Fruit fly (Drosophila melanogaster) whole organism, embryonic: ENCODE data around the gene Gmap.

ENCODE experiments used
- Adf1 ChIP-seq: fragments of 200-800 bp; sonication (Bioruptor generic); IDR thresholded peaks from 2 replicates; pipeline ENCODE4 v1.3.6; 2022; ENCODE audit warnings: missing biosample characterization, missing genetic modification characterization
- Awh ChIP-seq: fragments of 200-800 bp; sonication (Bioruptor generic); IDR thresholded peaks from 2 replicates; pipeline ENCODE4, ENCODE4 v1.3.6; 2022; ENCODE audit warnings: missing biosample characterization, missing genetic modification characterization
- CG1024 ChIP-seq: fragments of 200-800 bp; sonication (Bioruptor generic); IDR thresholded peaks from 2 replicates; pipeline ENCODE4 v1.3.6; 2022; ENCODE audit warnings: missing biosample characterization, missing genetic modification characterization
- CG11398 ChIP-seq: fragments of 200-800 bp; sonication (Bioruptor generic); optimal IDR thresholded peaks from 2 replicates; lab custom pipeline; 2016; ENCODE audit warnings: missing biosample characterization, missing genetic modification characterization
- CG11696 ChIP-seq: fragments of 200-800 bp; sonication (Bioruptor generic); IDR thresholded peaks from 2 replicates; pipeline ENCODE4 v1.3.6; 2022; ENCODE audit warnings: missing biosample characterization, missing genetic modification characterization
- CG12769 ChIP-seq: fragments of 200-800 bp; sonication (Bioruptor generic); optimal IDR thresholded peaks from 2 replicates; lab custom pipeline; 2019; ENCODE audit warnings: missing biosample characterization, mild to moderate bottlenecking, missing genetic modification characterization, moderate library complexity
- CG13123 ChIP-seq: fragments of 200-800 bp; sonication (Bioruptor generic); optimal IDR thresholded peaks from 2 replicates; lab custom pipeline; 2016; ENCODE audit warnings: missing biosample characterization, missing genetic modification characterization
- CG16779 ChIP-seq: fragments of 200-800 bp; sonication (Bioruptor generic); IDR thresholded peaks from 2 replicates; pipeline ENCODE4 v1.3.6; 2022; ENCODE audit warnings: missing biosample characterization, missing genetic modification characterization
- CG31224 ChIP-seq: fragments of 200-800 bp; sonication (Bioruptor generic); IDR thresholded peaks from 2 replicates; pipeline ENCODE4 v1.3.6; 2022; ENCODE audit warnings: missing biosample characterization, missing genetic modification characterization
- CG43689 ChIP-seq: fragments of 200-800 bp; sonication (Bioruptor generic); IDR thresholded peaks from 2 replicates; pipeline ENCODE4 v1.3.6; 2022; ENCODE audit warnings: missing biosample characterization, missing genetic modification characterization
- CG5245 ChIP-seq: fragments of 200-800 bp; sonication (Bioruptor generic); optimal IDR thresholded peaks from 3 replicates; lab custom pipeline; 2016; ENCODE audit warnings: missing biosample characterization, missing genetic modification characterization
- CG6254 ChIP-seq: fragments of 200-800 bp; sonication (Bioruptor generic); optimal IDR thresholded peaks from 3 replicates; lab custom pipeline; 2017; ENCODE audit warnings: mild to moderate bottlenecking, missing biosample characterization, missing genetic modification reagents, missing genetic modification characterization
- CG8944 ChIP-seq: fragments of 200-800 bp; sonication (Bioruptor generic); optimal IDR thresholded peaks from 3 replicates; lab custom pipeline; 2016; ENCODE audit warnings: missing biosample characterization, missing genetic modification characterization
- Chrac-16 ChIP-seq: fragments of 200-800 bp; sonication (Bioruptor generic); optimal IDR thresholded peaks from 3 replicates; lab custom pipeline; 2016; ENCODE audit warnings: missing biosample characterization, missing genetic modification characterization
- D ChIP-seq, 2 experiments: fragments of 200-800 bp in 1 of 2; fragments of >200 bp in 1 of 2; sonication (Bioruptor generic) in 1 of 2; optimal IDR thresholded peaks; 2 replicates in 1 of 2; 3 replicates in 1 of 2; lab custom pipeline; 2017; ENCODE audit warnings: mild to moderate bottlenecking in 1 of 2, missing biosample characterization in 1 of 2, missing genetic modification characterization in 1 of 2, missing genetic modification reagents in 1 of 2
- Deaf1 ChIP-seq: fragments of 200-800 bp; optimal IDR thresholded peaks from 3 replicates; lab custom pipeline; 2019; ENCODE audit warnings: missing biosample characterization, mild to moderate bottlenecking, missing genetic modification characterization, moderate library complexity
- Fer3 ChIP-seq: fragments of 200-800 bp; sonication (Bioruptor generic); optimal IDR thresholded peaks from 2 replicates; lab custom pipeline; 2018; ENCODE audit warnings: missing biosample characterization, mild to moderate bottlenecking, missing genetic modification characterization, moderate library complexity
- GATAe ChIP-seq: fragments of 200-800 bp; sonication (Bioruptor generic); conservative IDR thresholded peaks from 2 replicates; pipeline ENCODE4 v1.3.6; 2022; ENCODE audit warnings: missing biosample characterization, missing genetic modification characterization
- H2.0 ChIP-seq: fragments of 200-800 bp; sonication (Bioruptor generic); IDR thresholded peaks from 2 replicates; pipeline ENCODE4 v1.3.6; 2022; ENCODE audit warnings: missing biosample characterization, missing genetic modification characterization
- HmgD ChIP-seq: fragments of 200-800 bp; sonication (Bioruptor generic); optimal IDR thresholded peaks from 3 replicates; lab custom pipeline; 2016; ENCODE audit warnings: missing biosample characterization, missing genetic modification characterization
- Myb ChIP-seq: fragments of 200-800 bp; sonication (Bioruptor generic); optimal IDR thresholded peaks from 2 replicates; lab custom pipeline; 2016; ENCODE audit warnings: missing biosample characterization, missing genetic modification characterization
- Oaz ChIP-seq: fragments of 200-800 bp; sonication (Bioruptor generic); IDR thresholded peaks from 2 replicates; pipeline ENCODE4 v1.3.6; 2022; ENCODE audit warnings: missing biosample characterization, missing genetic modification characterization
- PHDP ChIP-seq: fragments of 200-800 bp; sonication (Bioruptor generic); optimal IDR thresholded peaks from 3 replicates; lab custom pipeline; 2018; ENCODE audit warnings: missing biosample characterization, mild to moderate bottlenecking, missing genetic modification characterization, moderate library complexity
- Ravus ChIP-seq: fragments of 200-800 bp; sonication (Bioruptor generic); IDR thresholded peaks from 2 replicates; pipeline ENCODE4 v1.3.6; 2022; ENCODE audit warnings: missing biosample characterization, missing genetic modification characterization
- Side ChIP-seq: fragments of 200-800 bp; sonication (Bioruptor generic); optimal IDR thresholded peaks from 2 replicates; lab custom pipeline; 2016; ENCODE audit warnings: missing biosample characterization, missing genetic modification characterization
- ab ChIP-seq: fragments of 200-800 bp; sonication (Bioruptor generic); optimal IDR thresholded peaks from 2 replicates; lab custom pipeline; 2016; ENCODE audit warnings: missing biosample characterization, missing genetic modification characterization
- ac ChIP-seq: fragments of 200-800 bp; sonication (Bioruptor generic); optimal IDR thresholded peaks from 3 replicates; lab custom pipeline; 2017; ENCODE audit warnings: missing biosample characterization, mild to moderate bottlenecking, missing genetic modification characterization
- chif ChIP-seq, 2 experiments: fragments of 200-800 bp; sonication (Bioruptor generic); optimal IDR thresholded peaks; 3 replicates each; lab custom pipeline; 2016; ENCODE audit warnings: missing biosample characterization in 2 of 2, missing genetic modification characterization in 2 of 2
- crc ChIP-seq: fragments of 200-800 bp; sonication (Bioruptor generic); optimal IDR thresholded peaks from 2 replicates; lab custom pipeline; 2016; ENCODE audit warnings: missing biosample characterization, missing genetic modification characterization
- cwo ChIP-seq: fragments of 200-800 bp; sonication (Bioruptor generic); optimal IDR thresholded peaks from 3 replicates; lab custom pipeline; 2017; ENCODE audit warnings: missing biosample characterization, missing genetic modification characterization, mild to moderate bottlenecking, moderate library complexity, missing genetic modification reagents
- danr ChIP-seq: fragments of 200-800 bp; sonication (Bioruptor generic); IDR thresholded peaks from 2 replicates; pipeline ENCODE4 v1.3.6; 2022; ENCODE audit warnings: missing biosample characterization, missing genetic modification characterization
- dmrt11E ChIP-seq: fragments of 200-800 bp; sonication (Bioruptor generic); optimal IDR thresholded peaks from 3 replicates; lab custom pipeline; 2018; ENCODE audit warnings: missing biosample characterization, mild to moderate bottlenecking, missing genetic modification characterization, moderate library complexity
- dpn ChIP-seq, 2 experiments: fragments of 200-800 bp; sonication (Bioruptor generic); optimal IDR thresholded peaks; 3 replicates each; lab custom pipeline; 2016; ENCODE audit warnings: missing biosample characterization in 2 of 2, missing genetic modification characterization in 2 of 2
- dysf ChIP-seq: fragments of 200-800 bp; sonication (Bioruptor generic); IDR thresholded peaks from 3 replicates; pipeline ENCODE4 v1.3.6; 2022; ENCODE audit warnings: missing biosample characterization, missing genetic modification characterization
- gce ChIP-seq: fragments of 200-800 bp; sonication (Bioruptor generic); IDR thresholded peaks from 3 replicates; pipeline ENCODE4 v1.3.6; 2022; ENCODE audit warnings: missing biosample characterization, missing genetic modification characterization
- ken ChIP-seq: fragments of 200-800 bp; sonication (Bioruptor generic); IDR thresholded peaks from 3 replicates; pipeline ENCODE4 v1.3.6; 2022; ENCODE audit warnings: missing biosample characterization, missing genetic modification characterization
- lilli ChIP-seq: fragments of 200-800 bp; sonication (Bioruptor generic); optimal IDR thresholded peaks from 3 replicates; lab custom pipeline; 2016; ENCODE audit warnings: missing biosample characterization, missing genetic modification characterization
- mld ChIP-seq: fragments of 200-800 bp; sonication (Bioruptor generic); IDR thresholded peaks from 3 replicates; pipeline ENCODE4 v1.3.6; 2022; ENCODE audit warnings: missing biosample characterization, missing genetic modification characterization; ENCODE audit not compliant: partially characterized antibody
- nerfin-1 ChIP-seq: fragments of 200-800 bp; sonication (Bioruptor generic); optimal IDR thresholded peaks from 3 replicates; lab custom pipeline; 2019; ENCODE audit warnings: missing biosample characterization, mild to moderate bottlenecking, missing genetic modification characterization, moderate library complexity
- pum ChIP-seq: fragments of 200-800 bp; sonication (Bioruptor generic); optimal IDR thresholded peaks from 2 replicates; lab custom pipeline; 2016; ENCODE audit warnings: missing biosample characterization, missing genetic modification characterization
- row ChIP-seq: fragments of 200-800 bp; sonication (Bioruptor generic); IDR thresholded peaks from 3 replicates; pipeline ENCODE4 v1.3.6; 2022; ENCODE audit warnings: missing biosample characterization, missing genetic modification characterization
- shn ChIP-seq: fragments of 200-800 bp; sonication (Bioruptor generic); optimal IDR thresholded peaks from 3 replicates; lab custom pipeline; 2016; ENCODE audit warnings: missing biosample characterization, missing genetic modification characterization
- slbo ChIP-seq: fragments of 200-800 bp; sonication (Bioruptor generic); IDR thresholded peaks from 2 replicates; pipeline ENCODE4 v1.3.6; 2022; ENCODE audit warnings: missing biosample characterization, missing genetic modification characterization
- sqz ChIP-seq: fragments of 200-800 bp; sonication (Bioruptor generic); optimal IDR thresholded peaks from 3 replicates; lab custom pipeline; 2018; ENCODE audit warnings: missing biosample characterization, mild to moderate bottlenecking, missing genetic modification characterization
- tll ChIP-seq, 2 experiments: fragments of 200-800 bp in 1 of 2; fragments of >200 bp in 1 of 2; sonication (Bioruptor generic) in 1 of 2; optimal IDR thresholded peaks; 2 replicates each; lab custom pipeline; 2017 to 2019; ENCODE audit warnings: missing biosample characterization in 2 of 2, missing genetic modification characterization in 2 of 2, mild to moderate bottlenecking in 1 of 2, moderate library complexity in 1 of 2
- toy ChIP-seq: fragments of 200-800 bp; sonication (Bioruptor generic); IDR thresholded peaks from 2 replicates; pipeline ENCODE4 v1.3.6; 2022; ENCODE audit warnings: missing biosample characterization, missing genetic modification characterization
- trh ChIP-seq: fragments of 200-800 bp; sonication (Bioruptor generic); optimal IDR thresholded peaks from 2 replicates; lab custom pipeline; 2016; ENCODE audit warnings: missing biosample characterization, missing genetic modification characterization
- tup ChIP-seq: fragments of 200-800 bp; sonication (Bioruptor generic); optimal IDR thresholded peaks from 2 replicates; lab custom pipeline; 2016; ENCODE audit warnings: missing biosample characterization, mild to moderate bottlenecking, missing genetic modification characterization, moderate library complexity
- yki ChIP-seq: fragments of >200 bp; optimal IDR thresholded peaks from 3 replicates; lab custom pipeline; 2018
- zen ChIP-seq: fragments of 200-800 bp; sonication (Bioruptor generic); optimal IDR thresholded peaks from 3 replicates; lab custom pipeline; 2018; ENCODE audit warnings: missing biosample characterization, mild to moderate bottlenecking, missing genetic modification characterization, moderate library complexity
- zen2 ChIP-seq: fragments of 200-800 bp; sonication (Bioruptor generic); IDR thresholded peaks from 3 replicates; pipeline ENCODE4 v1.3.6; 2022; ENCODE audit warnings: missing biosample characterization, missing genetic modification characterization; ENCODE audit not compliant: partially characterized antibody
- zfh2 ChIP-seq: fragments of 200-800 bp; sonication (Bioruptor generic); optimal IDR thresholded peaks from 2 replicates; lab custom pipeline; 2016; ENCODE audit warnings: missing biosample characterization, missing genetic modification characterization

Gmap gene

DNA sequence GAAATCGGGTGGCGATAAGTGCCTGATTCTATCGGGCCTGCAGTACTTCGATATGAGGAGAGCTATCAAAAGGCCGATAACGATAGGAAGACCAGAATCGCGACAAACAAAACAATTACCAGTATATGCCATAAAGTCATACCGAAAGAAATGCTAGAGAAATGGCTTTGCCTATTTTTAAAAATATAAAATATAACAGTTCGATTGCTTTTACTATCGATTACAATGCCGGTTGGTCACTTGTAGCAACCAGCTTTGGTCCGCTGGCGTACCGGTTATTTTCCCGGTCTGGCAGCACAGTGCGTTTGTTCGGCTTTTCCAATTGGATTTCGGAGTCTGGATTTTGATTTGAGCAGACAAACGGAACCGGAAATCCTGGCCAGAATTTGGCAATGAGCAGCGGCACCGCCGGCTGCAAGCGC lies 24.3 kb upstream of the Gmap start, which contains the start of the genes shtd, CG6294 and CG6299 (continued):
- TF ChIP-seq CG13123 (GFP tag; lab: Kevin White, UChicago) (no peak), Side (GFP tag; lab: Kevin White, UChicago) (no peak), Deaf1 (tag; lab: Kevin White, UChicago) (peak; percentile 55), tup (GFP tag; lab: Kevin White, UChicago) (no peak), dpn (GFP tag; optimal IDR thresholded peaks at IDR 0.05; lab: Kevin White, UChicago) (peak; percentile 19 to 29), Ravus (GFP tag; lab: Robert Waterston, UW) (no peak), CG6254 (no peak), mld (GFP tag; lab: Robert Waterston, UW) (peak; percentile 93; the same call in 2 of the 3 replicates), chif (GFP tag; optimal IDR thresholded peaks at IDR 0.05; lab: Kevin White, UChicago) (no peak), row (GFP tag; lab: Robert Waterston, UW) (peak; percentile 65; the same call in 2 of the 3 replicates), Chrac-16 (GFP tag; lab: Kevin White, UChicago) (no peak), Oaz (GFP tag; lab: Robert Waterston, UW) (no peak), Awh (GFP tag; lab: Robert Waterston, UW) (no peak), CG8944 (GFP tag; lab: Kevin White, UChicago) (no peak), CG12769 (no peak), zfh2 (GFP tag; lab: Kevin White, UChicago) (no peak), zen2 (GFP tag; lab: Robert Waterston, UW) (peak; percentile 92), H2.0 (GFP tag; lab: Robert Waterston, UW) (no peak), gce (GFP tag; lab: Robert Waterston, UW) (no peak), CG5245 (GFP tag; lab: Kevin White, UChicago) (no peak), D (optimal IDR thresholded peaks at IDR 0.05; lab: Kevin White, UChicago) (no peak), D (GFP tag; optimal IDR thresholded peaks at IDR 0.05; lab: Kevin White, UChicago) (no peak), yki (no peak), ac (no peak), trh (GFP tag; lab: Kevin White, UChicago) (no peak), CG1024 (GFP tag; lab: Robert Waterston, UW) (no peak), PHDP (tag; lab: Kevin White, UChicago) (no peak), dysf (no peak), CG31224 (no peak), Adf1 (GFP tag; lab: Robert Waterston, UW) (no peak), ken (GFP tag; lab: Robert Waterston, UW) (0 out of 3 replicates have a peak, but pooled peaks have one; percentile 39), sqz (no peak), tll (GFP tag; optimal IDR thresholded peaks at IDR 0.05; lab: Kevin White, UChicago) (no peak), cwo (GFP tag; lab: Kevin White, UChicago) (no peak), danr (GFP tag; lab: Robert Waterston, UW) (no peak), slbo (GFP tag; lab: Robert Waterston, UW) (no peak), CG43689 (GFP tag; lab: Robert Waterston, UW) (no peak), zen (tag; lab: Kevin White, UChicago) (peak; percentile 16), Myb (GFP tag; lab: Kevin White, UChicago) (peak; percentile 76), CG11398 (GFP tag; lab: Kevin White, UChicago) (no peak), crc (GFP tag; lab: Kevin White, UChicago) (no peak), Fer3 (tag; lab: Kevin White, UChicago) (no peak), toy (GFP tag; lab: Robert Waterston, UW) (no peak), GATAe (GFP tag; lab: Robert Waterston, UW) (no peak), dmrt11E (no peak), shn (GFP tag; lab: Kevin White, UChicago) (no peak), nerfin-1 (tag; lab: Kevin White, UChicago) (no peak), lilli (GFP tag; lab: Kevin White, UChicago) (peak; percentile 18), CG16779 (GFP tag; lab: Robert Waterston, UW) (no peak), CG11696 (GFP tag; lab: Robert Waterston, UW) (no peak), pum (GFP tag; lab: Kevin White, UChicago) (no peak), HmgD (no peak), ab (GFP tag; lab: Kevin White, UChicago) (no peak)
